Worm (Caenorhabditis elegans): Measurements from ENCODE around the gene hrg-1.

Gene hrg-1

ce11 chrX:3969980-3970403 lies 46.0 kb downstream of the hrg-1 start (continued):
- TF ChIP-seq pax-1 (tag; optimal IDR thresholded peaks at IDR 0.05) = peak; percentile 18
- TF ChIP-seq sox-4 (tag; optimal IDR thresholded peaks at IDR 0.05) = peak; percentile 84
- TF ChIP-seq syd-9 (tag; optimal IDR thresholded peaks at IDR 0.05) = peak; percentile 77
- peak; percentile 81 for TF ChIP-seq che-1 (tag; optimal IDR thresholded peaks at IDR 0.05)
- TF ChIP-seq lin-11 (tag; optimal IDR thresholded peaks at IDR 0.05) = peak; percentile 58
- peak; percentile 76 for TF ChIP-seq ttx-3 (tag; optimal IDR thresholded peaks at IDR 0.05)
- TF ChIP-seq ceh-2 (tag; optimal IDR thresholded peaks at IDR 0.05) = peak; percentile 67
- TF ChIP-seq sdc-2 (tag; optimal IDR thresholded peaks at IDR 0.05) = peak; percentile 89
- TF ChIP-seq npax-4 (tag; optimal IDR thresholded peaks at IDR 0.05) = peak; percentile 53
- peak; percentile 70 for TF ChIP-seq ahr-1 (tag; optimal IDR thresholded peaks at IDR 0.05)
- peak; percentile 49 for TF ChIP-seq hlh-30 (tag; optimal IDR thresholded peaks at IDR 0.05; ENCODE audit: insufficient read depth)
- peak; percentile 64 for TF ChIP-seq unc-3 (GFP tag; conservative IDR thresholded peaks at IDR 0.05)
- no peak for TF ChIP-seq unc-3 (tag; optimal IDR thresholded peaks at IDR 0.05)
- TF ChIP-seq unc-42 (tag; optimal IDR thresholded peaks at IDR 0.05) = peak; percentile 55
- no peak for TF ChIP-seq ceh-14 (tag; optimal IDR thresholded peaks at IDR 0.05)
- peak; percentile 24 for TF ChIP-seq ceh-22 (tag; optimal IDR thresholded peaks at IDR 0.05)
- TF ChIP-seq eyg-1 (tag; optimal IDR thresholded peaks at IDR 0.05) = peak; percentile 50
- peak; percentile 59 for TF ChIP-seq pros-1 (tag; optimal IDR thresholded peaks at IDR 0.05)
- TF ChIP-seq pat-9 (tag; optimal IDR thresholded peaks at IDR 0.05) = peak; percentile 84
- TF ChIP-seq hlh-8 (tag; optimal IDR thresholded peaks at IDR 0.05) = peak; percentile 56
- no peak for TF ChIP-seq pag-3 (tag; optimal IDR thresholded peaks at IDR 0.05; ENCODE audit: borderline replicate concordance)
- no peak for TF ChIP-seq ceh-24 (tag; optimal IDR thresholded peaks at IDR 0.05)
- TF ChIP-seq rnt-1 (tag; optimal IDR thresholded peaks at IDR 0.05) = peak; percentile 40
- TF ChIP-seq ceh-19 (GFP tag; optimal IDR thresholded peaks at IDR 0.05) = peak; percentile 73
- TF ChIP-seq ceh-34 (tag; optimal IDR thresholded peaks at IDR 0.05) = peak; percentile 76
- peak; percentile 54 for TF ChIP-seq ceh-18 (tag; optimal IDR thresholded peaks at IDR 0.05)
- peak; percentile 64 for TF ChIP-seq Y22D7AL.16 (tag; optimal IDR thresholded peaks at IDR 0.05)
- peak; percentile 3 for TF ChIP-seq ceh-9 (tag; optimal IDR thresholded peaks at IDR 0.05)
- peak; percentile 84 for TF ChIP-seq sox-2 (GFP tag; IDR thresholded peaks at IDR 0.05)
- peak; percentile 44 for TF ChIP-seq odd-2 (tag; optimal IDR thresholded peaks at IDR 0.05)
- no peak for TF ChIP-seq mec-3 (tag; optimal IDR thresholded peaks at IDR 0.05; ENCODE audit: borderline replicate concordance)
- TF ChIP-seq tbx-7 (tag; optimal IDR thresholded peaks at IDR 0.05) = peak; percentile 41
- no peak for TF ChIP-seq lim-6 (tag; optimal IDR thresholded peaks at IDR 0.05)
- TF ChIP-seq C38D4.7 (GFP tag; optimal IDR thresholded peaks at IDR 0.05) = peak; percentile 79
- TF ChIP-seq fkh-10 (GFP tag; optimal IDR thresholded peaks at IDR 0.05) = no peak
- peak; percentile 79 for TF ChIP-seq madf-2 (tag; optimal IDR thresholded peaks at IDR 0.05)
- peak; percentile 56 for TF ChIP-seq fax-1 (tag; optimal IDR thresholded peaks at IDR 0.05)
- TF ChIP-seq ceh-31 (tag; optimal IDR thresholded peaks at IDR 0.05) = peak; percentile 72
- no peak for TF ChIP-seq unc-55 (GFP tag; optimal IDR thresholded peaks at IDR 0.05)
- TF ChIP-seq ztf-16 (tag; optimal IDR thresholded peaks at IDR 0.05) = peak; percentile 58
- TF ChIP-seq pha-2 (tag; optimal IDR thresholded peaks at IDR 0.05) = peak; percentile 81
- TF ChIP-seq unc-86 (tag; optimal IDR thresholded peaks at IDR 0.05) = peak; percentile 80
- peak; percentile 81 for TF ChIP-seq C08G9.2 (tag; optimal IDR thresholded peaks at IDR 0.05)

- peak; percentile 54 for TF ChIP-seq Y22D7AL.16 (tag; optimal IDR thresholded peaks at IDR 0.05)
- TF ChIP-seq T23F11.4 (GFP tag; optimal IDR thresholded peaks at IDR 0.05) = peak; percentile 17
- TF ChIP-seq ztf-16 (tag; optimal IDR thresholded peaks at IDR 0.05) = no peak
- 0 out of 2 replicates have a peak, but pooled peaks have one; percentile 24 for TF ChIP-seq unc-3 (GFP tag; conservative IDR thresholded peaks at IDR 0.05)
- TF ChIP-seq unc-3 (tag; optimal IDR thresholded peaks at IDR 0.05) = no peak
- TF ChIP-seq ceh-45 (GFP tag; IDR thresholded peaks at IDR 0.05) = peak; percentile 67; the same call in 1 of the 2 replicates
- TF ChIP-seq hlh-15 (tag; optimal IDR thresholded peaks at IDR 0.05) = peak; percentile 21
- peak; percentile 19 for TF ChIP-seq hlh-13 (GFP tag; optimal IDR thresholded peaks at IDR 0.05)
- TF ChIP-seq lim-6 (tag; optimal IDR thresholded peaks at IDR 0.05) = no peak
- TF ChIP-seq sox-4 (tag; optimal IDR thresholded peaks at IDR 0.05) = peak; percentile 38
- TF ChIP-seq ceh-19 (GFP tag; optimal IDR thresholded peaks at IDR 0.05) = peak; percentile 50
- TF ChIP-seq madf-2 (tag; optimal IDR thresholded peaks at IDR 0.05) = peak; percentile 49
- no peak for TF ChIP-seq ceh-31 (tag; optimal IDR thresholded peaks at IDR 0.05)
- peak; percentile 4 for TF ChIP-seq ahr-1 (tag; optimal IDR thresholded peaks at IDR 0.05)
- TF ChIP-seq ceh-48 (tag; optimal IDR thresholded peaks at IDR 0.05) = peak; percentile 15
- TF ChIP-seq mec-3 (tag; optimal IDR thresholded peaks at IDR 0.05; ENCODE audit: borderline replicate concordance) = no peak
- TF ChIP-seq gmeb-2 (tag; optimal IDR thresholded peaks at IDR 0.05) = peak; percentile 47
- TF ChIP-seq dve-1 (tag; optimal IDR thresholded peaks at IDR 0.05) = peak; percentile 6
- peak; percentile 47 for TF ChIP-seq hlh-30 (tag; optimal IDR thresholded peaks at IDR 0.05; ENCODE audit: insufficient read depth)
- peak; percentile 66 for TF ChIP-seq ceh-6 (GFP tag; optimal IDR thresholded peaks at IDR 0.05)
Measured at ce11 chrX:3969353-3969752, 46.7 kb downstream of the hrg-1 start.

Measured in whole organism, late embryonic.